Fruit fly (Drosophila melanogaster): ENCODE data around the gene CG17298.

The CG17298 gene

DNA sequence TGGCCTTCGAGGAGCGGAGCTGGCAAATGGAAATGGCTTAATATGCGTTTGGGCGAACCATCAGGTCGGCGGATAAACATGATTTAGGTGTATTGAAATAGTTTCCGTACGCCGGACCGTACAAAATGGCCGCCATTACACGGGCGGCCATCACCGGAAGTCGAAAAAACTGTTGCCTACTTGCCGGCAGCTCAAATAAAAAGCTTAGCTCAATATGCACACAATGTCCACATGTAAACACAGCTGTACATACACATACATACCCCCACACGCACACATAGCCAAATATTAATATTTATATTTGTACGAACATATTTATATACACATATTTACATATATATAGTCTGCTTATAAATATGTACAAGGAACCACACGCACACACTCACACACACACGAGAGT lies 19.8 kb upstream of the CG17298 start (continued):
- TF ChIP-seq dati (GFP tag; IDR thresholded peaks at IDR 0.05) = no peak
- TF ChIP-seq CG32767 (GFP tag; IDR thresholded peaks at IDR 0.05) = peak; percentile 60; the same call in 1 of the 2 replicates
- no peak for TF ChIP-seq CG10462 (GFP tag; optimal IDR thresholded peaks at IDR 0.05)
- TF ChIP-seq CG12299 (tag; optimal IDR thresholded peaks at IDR 0.05) = no peak
- no peak for TF ChIP-seq NC2β (GFP tag; optimal IDR thresholded peaks at IDR 0.05)
- TF ChIP-seq CG13296 (GFP tag; optimal IDR thresholded peaks at IDR 0.05) = peak; percentile 7
- no peak for TF ChIP-seq CG2889 (GFP tag; IDR thresholded peaks at IDR 0.05)
- TF ChIP-seq disco-r (GFP tag; optimal IDR thresholded peaks at IDR 0.05) = no peak
- no peak for TF ChIP-seq Doc3 (GFP tag; IDR thresholded peaks at IDR 0.05; ENCODE audit: partially characterized antibody)
- TF ChIP-seq dysf (GFP tag; IDR thresholded peaks at IDR 0.05) = peak; percentile 38; the same call in 1 of the 3 replicates
- peak; percentile 48 for TF ChIP-seq CG7987 (GFP tag; optimal IDR thresholded peaks at IDR 0.05)
- TF ChIP-seq CG4617 (GFP tag; optimal IDR thresholded peaks at IDR 0.05; ENCODE audit: borderline replicate concordance) = no peak
- TF ChIP-seq gt (GFP tag; IDR thresholded peaks at IDR 0.05) = no peak
- peak in 1 of 2 experiments; percentile 57 for TF ChIP-seq bsh (GFP tag; optimal IDR thresholded peaks at IDR 0.05)
- TF ChIP-seq CG11456 (GFP tag; IDR thresholded peaks at IDR 0.05) = peak; percentile 66; the same call in 1 of the 3 replicates
- TF ChIP-seq dimm (GFP tag; IDR thresholded peaks at IDR 0.05) = no peak
- peak; percentile 56 for TF ChIP-seq ATbp (GFP tag; optimal IDR thresholded peaks at IDR 0.05)
- TF ChIP-seq mld (GFP tag; IDR thresholded peaks at IDR 0.05; ENCODE audit: partially characterized antibody) = no peak
- TF ChIP-seq CG33557 (GFP tag; optimal IDR thresholded peaks at IDR 0.05) = peak; percentile 27
- peak; percentile 33 for TF ChIP-seq CG2116 (GFP tag; optimal IDR thresholded peaks at IDR 0.05)
- TF ChIP-seq CG16863 (GFP tag; optimal IDR thresholded peaks at IDR 0.05) = no peak
- TF ChIP-seq CG6175 (GFP tag; IDR thresholded peaks at IDR 0.05) = no peak

DNA sequence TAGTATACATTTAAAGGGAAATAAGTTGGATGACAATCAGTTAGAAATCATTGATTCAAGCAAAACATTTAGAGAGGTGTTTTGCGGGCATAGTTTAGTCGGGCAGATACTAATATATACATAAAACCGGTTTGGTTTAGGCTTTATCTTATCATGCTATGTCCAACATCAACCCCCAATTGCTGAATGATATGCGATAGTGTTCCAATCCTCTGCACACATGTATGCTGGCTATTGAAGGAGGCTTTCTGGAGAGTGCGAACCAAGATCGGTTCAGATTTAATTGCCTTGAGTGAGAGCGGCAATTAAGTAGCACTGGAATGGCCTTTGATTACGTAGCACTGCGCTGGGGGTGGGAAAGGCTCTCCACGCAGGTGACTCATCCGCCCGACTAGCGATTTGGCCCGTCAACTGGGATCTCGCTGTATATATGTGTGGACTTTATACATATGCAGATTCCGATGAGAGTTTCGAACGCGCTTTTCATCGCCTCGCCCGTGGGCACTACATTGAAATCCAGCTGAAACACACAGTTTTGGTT lies 15.0 kb upstream of the CG17298 start:
- TF ChIP-seq maf-S (GFP tag; optimal IDR thresholded peaks at IDR 0.05) = no peak
- TF ChIP-seq pita (GFP tag; optimal IDR thresholded peaks at IDR 0.05) = no peak
- no peak for TF ChIP-seq CG8944 (GFP tag; optimal IDR thresholded peaks at IDR 0.05)
- peak; percentile 60 for TF ChIP-seq sens (GFP tag)
- TF ChIP-seq grn (GFP tag; optimal IDR thresholded peaks at IDR 0.05) = peak; percentile 42
- no peak for TF ChIP-seq CG13424 (tag; optimal IDR thresholded peaks at IDR 0.05)
- no peak for TF ChIP-seq Ada2b (GFP tag; IDR thresholded peaks at IDR 0.05)
- TF ChIP-seq CG18599 (GFP tag; optimal IDR thresholded peaks at IDR 0.05) = no peak
- no peak for TF ChIP-seq CG4328 (GFP tag; optimal IDR thresholded peaks at IDR 0.05)
- TF ChIP-seq gcm (GFP tag; optimal IDR thresholded peaks at IDR 0.05) = no peak
- peak; percentile 82 for TF ChIP-seq sug (tag; optimal IDR thresholded peaks at IDR 0.05)
- no peak for TF ChIP-seq CG6813 (GFP tag; optimal IDR thresholded peaks at IDR 0.05)
- TF ChIP-seq BtbVII (GFP tag; optimal IDR thresholded peaks at IDR 0.05) = no peak
- TF ChIP-seq YL-1 (GFP tag; optimal IDR thresholded peaks at IDR 0.05) = no peak
- no peak for TF ChIP-seq tgo (GFP tag; IDR thresholded peaks at IDR 0.05)
- no peak for TF ChIP-seq CG11085 (GFP tag; IDR thresholded peaks at IDR 0.05)
- no peak for TF ChIP-seq CG4854 (GFP tag; optimal IDR thresholded peaks at IDR 0.05)
- no peak for TF ChIP-seq CG31224 (GFP tag; IDR thresholded peaks at IDR 0.05)
- peak; percentile 22 for TF ChIP-seq gem (tag; optimal IDR thresholded peaks at IDR 0.05)
- TF ChIP-seq CG13775 (GFP tag; optimal IDR thresholded peaks at IDR 0.05) = no peak
- TF ChIP-seq Hr51 (GFP tag; optimal IDR thresholded peaks at IDR 0.05) = no peak
- peak; percentile 21 for TF ChIP-seq kay (GFP tag; optimal IDR thresholded peaks at IDR 0.05)
- no peak for TF ChIP-seq schlank (tag; optimal IDR thresholded peaks at IDR 0.05)
- no peak for TF ChIP-seq dpn (GFP tag; optimal IDR thresholded peaks at IDR 0.05)
- TF ChIP-seq CG18011 (GFP tag; optimal IDR thresholded peaks at IDR 0.05) = peak; percentile 21
- TF ChIP-seq CG33213 (GFP tag; optimal IDR thresholded peaks at IDR 0.05) = no peak
- 0 out of 2 replicates have a peak, but pooled peaks have one; percentile 20 for TF ChIP-seq vvl (GFP tag; IDR thresholded peaks at IDR 0.05)
- no peak for TF ChIP-seq CG3281 (GFP tag; optimal IDR thresholded peaks at IDR 0.05)
- no peak for TF ChIP-seq CG18476 (GFP tag; optimal IDR thresholded peaks at IDR 0.05)

Measured in whole organism, embryonic.